Fruit fly (Drosophila melanogaster) Kc167 (cell line): ENCODE measurements around the gene CG14662.

ENCODE experiments used
- Myc ChIP-seq: fragments of >200 bp; optimal IDR thresholded peaks from 2 replicates; lab custom pipeline; 2017; ENCODE audit warnings: missing external identifiers
- Sin3A ChIP-seq: fragments of >200 bp; optimal IDR thresholded peaks from 2 replicates; lab custom pipeline; 2018; ENCODE audit warnings: missing external identifiers
- h ChIP-seq: fragments of >200 bp; optimal IDR thresholded peaks from 3 replicates; lab custom pipeline; 2018; ENCODE audit warnings: missing external identifiers
- insv ChIP-seq: fragments of >200 bp; optimal IDR thresholded peaks from 3 replicates; lab custom pipeline; 2018; ENCODE audit warnings: missing external identifiers
- psq ChIP-seq: fragments of >200 bp; optimal IDR thresholded peaks from 2 replicates; lab custom pipeline; 2017; ENCODE audit warnings: missing external identifiers
- ttk ChIP-seq: sonication (Bioruptor generic); optimal IDR thresholded peaks from 2 replicates; lab custom pipeline; 2017; ENCODE audit warnings: missing external identifiers

DNA sequence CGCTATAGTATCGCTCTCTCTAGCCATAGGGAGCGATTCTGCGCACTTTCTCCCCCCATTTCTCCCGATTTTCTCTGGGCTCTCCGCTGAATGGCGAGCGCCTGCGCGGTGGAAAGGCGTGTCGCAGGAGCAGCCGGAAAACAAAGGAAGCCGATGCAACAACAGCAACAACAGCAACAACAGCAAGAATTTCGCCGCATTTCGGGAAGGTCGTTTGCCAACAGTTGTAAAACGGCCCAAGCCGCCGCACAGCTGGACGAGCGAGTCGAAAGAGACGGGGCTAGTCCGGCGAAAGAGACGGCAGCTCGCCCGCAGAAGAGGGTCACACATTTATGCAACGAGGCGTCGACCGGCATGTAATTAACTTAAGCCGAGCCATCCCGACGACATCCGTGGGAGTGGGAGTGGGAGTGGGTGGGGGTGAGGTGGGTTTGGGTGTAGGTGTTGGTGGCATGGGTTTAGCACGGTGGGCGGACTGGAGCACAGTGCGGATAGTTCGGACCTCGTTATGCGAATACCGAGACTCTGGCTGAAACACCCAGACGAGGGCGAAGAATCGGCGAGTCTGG is 37.5 kb upstream of the CG14662 start:
- TF ChIP-seq psq (lab: Kevin White, UChicago) = no peak
- TF ChIP-seq h (lab: Kevin White, UChicago) = no peak
- no peak for TF ChIP-seq Sin3A
- TF ChIP-seq Myc (lab: Kevin White, UChicago) = no peak
- TF ChIP-seq ttk = no peak
- TF ChIP-seq insv = no peak
